Worm (Caenorhabditis elegans) whole organism, early embryonic: Measurements from ENCODE around the gene T04F8.7.

Source experiments
- B0310.2 ChIP-seq: sonication (generic microtip); optimal IDR thresholded peaks from 2 replicates; lab custom pipeline; 2016; ENCODE audit warnings: mild to moderate bottlenecking, missing genetic modification characterization, missing compliant biosample characterization
- F13C5.2 ChIP-seq: sonication (generic microtip); optimal IDR thresholded peaks from 2 replicates; lab custom pipeline; 2017; ENCODE audit warnings: mild to moderate bottlenecking, missing genetic modification characterization, inconsistent platforms, missing compliant biosample characterization
- aly-1 ChIP-seq: sonication (generic microtip); optimal IDR thresholded peaks from 2 replicates; lab custom pipeline; 2016; ENCODE audit warnings: missing genetic modification characterization, missing compliant biosample characterization
- ama-1 ChIP-seq: fragments of 150-350 bp; optimal IDR thresholded peaks from 2 replicates; lab custom pipeline; 2014
- ceh-13 ChIP-seq: fragments of 200-800 bp; sonication (Bioruptor generic); optimal IDR thresholded peaks from 2 replicates; lab custom pipeline; 2018; ENCODE audit warnings: mild to moderate bottlenecking, missing genetic modification characterization, missing compliant biosample characterization
- ceh-36 ChIP-seq: sonication (generic microtip); optimal IDR thresholded peaks from 2 replicates; lab custom pipeline; 2016; ENCODE audit warnings: missing genetic modification characterization, inconsistent platforms, missing compliant biosample characterization
- ets-7 ChIP-seq: sonication (generic microtip); optimal IDR thresholded peaks from 2 replicates; lab custom pipeline; 2016; ENCODE audit warnings: missing genotype, missing genetic modification characterization, missing compliant biosample characterization
- flt-1 ChIP-seq: fragments of 200-800 bp; sonication (Bioruptor generic); IDR thresholded peaks from 2 replicates; pipeline ENCODE4 v1.3.6; 2022; ENCODE audit warnings: missing genetic modification characterization, missing compliant biosample characterization
- hmbx-1 ChIP-seq: sonication (generic microtip); optimal IDR thresholded peaks from 2 replicates; lab custom pipeline; 2016; ENCODE audit warnings: mild to moderate bottlenecking, missing genetic modification characterization, missing compliant biosample characterization
- hmg-4 ChIP-seq: fragments of 200-800 bp; sonication (Bioruptor generic); optimal IDR thresholded peaks from 2 replicates; lab custom pipeline; 2018; ENCODE audit warnings: mild to moderate bottlenecking, missing genetic modification characterization, missing compliant biosample characterization
- hnd-1 ChIP-seq: sonication (generic microtip); optimal IDR thresholded peaks from 2 replicates; lab custom pipeline; 2016; ENCODE audit warnings: missing genetic modification characterization, missing compliant biosample characterization
- pes-1 ChIP-seq: fragments of 200-800 bp; sonication (Bioruptor generic); IDR thresholded peaks from 2 replicates; pipeline ENCODE4 v1.3.6; 2022; ENCODE audit warnings: missing genetic modification reagents, missing genetic modification characterization, missing compliant biosample characterization
- scrt-1 ChIP-seq: fragments of 200-800 bp; sonication (Bioruptor generic); IDR thresholded peaks from 2 replicates; pipeline ENCODE4 v1.3.6; 2022; ENCODE audit warnings: missing genetic modification characterization, missing compliant biosample characterization
- sea-1 ChIP-seq: fragments of 200-800 bp; sonication (Bioruptor generic); conservative IDR thresholded peaks from 2 replicates; pipeline ENCODE4 v1.3.6; 2022; ENCODE audit warnings: missing genetic modification characterization, missing compliant biosample characterization
- tbx-11 ChIP-seq: fragments of 200-800 bp; sonication (Bioruptor generic); IDR thresholded peaks from 2 replicates; pipeline ENCODE4 v1.3.6; 2022; ENCODE audit warnings: missing genetic modification characterization, missing compliant biosample characterization
- tbx-37 ChIP-seq: fragments of 200-800 bp; sonication (Bioruptor generic); conservative IDR thresholded peaks from 2 replicates; pipeline ENCODE4 v1.3.6; 2022; ENCODE audit warnings: missing genetic modification reagents, missing genetic modification characterization, missing compliant biosample characterization
- tra-4 ChIP-seq: sonication (generic microtip); optimal IDR thresholded peaks from 2 replicates; lab custom pipeline; 2017; ENCODE audit warnings: missing genetic modification characterization, missing compliant biosample characterization

T04F8.7 gene

DNA sequence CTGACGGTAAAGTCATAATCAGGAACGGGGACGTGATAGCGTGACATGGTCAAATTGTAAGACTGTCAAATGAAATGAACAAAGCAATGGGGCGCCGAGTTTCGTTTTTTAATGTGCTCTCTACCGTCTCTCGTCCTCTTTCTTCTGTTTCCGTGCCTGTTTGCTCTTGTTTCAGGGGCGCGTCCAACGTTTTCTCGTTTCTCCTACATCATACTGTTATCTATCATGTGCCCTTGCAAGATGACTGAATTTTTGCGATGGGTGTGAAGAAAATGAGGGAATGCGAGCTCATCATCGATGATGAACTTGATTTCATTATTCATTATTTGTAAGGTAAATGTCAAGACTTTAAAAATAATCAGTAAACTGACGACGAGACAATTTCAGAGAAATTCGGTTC is at the start of gene T04F8.7:
Gene T04F8.7 (minus strand): TSS at position 130 of the 400 bp plus-strand sequence.
- TF ChIP-seq hmg-4 (GFP tag; lab: Kevin White, UChicago), result no peak
- no peak for TF ChIP-seq flt-1 (GFP tag; lab: Robert Waterston, UW)
- no peak for TF ChIP-seq sea-1
- TF ChIP-seq F13C5.2 (tag; lab: Kevin White, UChicago), result no peak
- no peak for TF ChIP-seq tbx-11 (GFP tag; lab: Robert Waterston, UW)
- no peak for TF ChIP-seq pes-1
- TF ChIP-seq B0310.2 (tag; lab: Kevin White, UChicago), result no peak
- no peak for TF ChIP-seq hnd-1 (tag; lab: Kevin White, UChicago)
- no peak for TF ChIP-seq hmbx-1
- no peak for TF ChIP-seq ceh-13
- TF ChIP-seq ceh-36 (tag; lab: Kevin White, UChicago), result no peak
- no peak for TF ChIP-seq ama-1 (lab: Kevin White, UChicago)
- no peak for TF ChIP-seq tbx-37 (GFP tag; lab: Robert Waterston, UW)
- no peak for TF ChIP-seq aly-1 (tag; lab: Kevin White, UChicago)
- no peak for TF ChIP-seq scrt-1 (GFP tag; lab: Robert Waterston, UW)
- no peak for TF ChIP-seq tra-4
- no peak for TF ChIP-seq ets-7 (tag; lab: Kevin White, UChicago)

DNA sequence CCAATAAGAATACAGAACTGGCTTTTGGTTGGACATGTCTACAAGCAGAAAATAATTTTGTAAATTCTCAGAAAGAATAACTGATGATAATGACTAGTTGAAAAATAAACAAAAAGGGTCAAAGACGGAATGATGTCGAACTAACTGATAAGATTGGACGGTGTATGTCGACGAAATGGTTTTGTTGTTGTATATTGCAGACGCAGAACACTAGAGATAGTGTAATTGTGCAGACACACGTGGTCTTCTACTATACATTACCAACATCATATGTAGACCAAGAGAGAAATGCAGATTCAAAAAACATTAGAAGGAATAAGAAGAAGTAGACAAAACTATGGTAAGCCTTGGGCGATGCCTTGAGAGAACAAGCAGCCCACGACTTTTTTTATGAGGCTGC is 47.0 kb upstream of the T04F8.7 start, which contains the start of the genes gst-42 and D1053.2:
Gene gst-42 (minus strand): TSS at position 176 of the 400 bp plus-strand sequence.
Gene D1053.2 (plus strand): TSS at position 391 of the 400 bp plus-strand sequence.
- TF ChIP-seq tbx-37 (GFP tag; lab: Robert Waterston, UW) (no peak), ama-1 (lab: Kevin White, UChicago) (no peak), ets-7 (tag; lab: Kevin White, UChicago) (no peak), sea-1 (no peak)

DNA sequence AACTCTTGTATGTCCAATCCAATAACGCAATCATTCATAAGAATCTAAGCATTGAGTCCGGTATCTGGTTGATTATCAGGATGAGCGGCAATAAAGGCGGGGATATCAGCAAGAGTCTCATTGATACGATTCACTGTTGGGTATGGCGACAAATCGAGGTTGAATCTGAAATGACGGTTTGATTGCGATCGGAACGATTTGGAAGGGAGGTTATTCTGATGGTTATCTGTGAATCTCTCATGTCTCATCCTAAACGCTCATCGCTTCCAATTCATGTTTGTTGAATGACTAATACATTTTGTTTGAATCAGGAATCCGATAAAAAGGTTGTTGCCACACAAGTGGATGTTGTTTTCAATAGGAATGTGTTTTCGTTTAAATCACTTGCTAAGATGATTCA is 45.7 kb upstream of the T04F8.7 start:
- no peak for TF ChIP-seq ets-7 (tag; lab: Kevin White, UChicago)
- TF ChIP-seq tra-4, result no peak
- TF ChIP-seq B0310.2 (tag; lab: Kevin White, UChicago), result no peak
- TF ChIP-seq flt-1 (GFP tag; lab: Robert Waterston, UW), result no peak
- TF ChIP-seq pes-1, result no peak
- no peak for TF ChIP-seq ceh-13
- TF ChIP-seq tbx-37 (GFP tag; lab: Robert Waterston, UW), result no peak
- TF ChIP-seq ceh-36 (tag; lab: Kevin White, UChicago), result no peak
- no peak for TF ChIP-seq hmbx-1
- TF ChIP-seq aly-1 (tag; lab: Kevin White, UChicago), result no peak
- TF ChIP-seq hmg-4 (GFP tag; lab: Kevin White, UChicago), result no peak
- TF ChIP-seq hnd-1 (tag; lab: Kevin White, UChicago), result no peak
- no peak for TF ChIP-seq tbx-11 (GFP tag; lab: Robert Waterston, UW)
- TF ChIP-seq F13C5.2 (tag; lab: Kevin White, UChicago), result no peak
- no peak for TF ChIP-seq scrt-1 (GFP tag; lab: Robert Waterston, UW)

DNA sequence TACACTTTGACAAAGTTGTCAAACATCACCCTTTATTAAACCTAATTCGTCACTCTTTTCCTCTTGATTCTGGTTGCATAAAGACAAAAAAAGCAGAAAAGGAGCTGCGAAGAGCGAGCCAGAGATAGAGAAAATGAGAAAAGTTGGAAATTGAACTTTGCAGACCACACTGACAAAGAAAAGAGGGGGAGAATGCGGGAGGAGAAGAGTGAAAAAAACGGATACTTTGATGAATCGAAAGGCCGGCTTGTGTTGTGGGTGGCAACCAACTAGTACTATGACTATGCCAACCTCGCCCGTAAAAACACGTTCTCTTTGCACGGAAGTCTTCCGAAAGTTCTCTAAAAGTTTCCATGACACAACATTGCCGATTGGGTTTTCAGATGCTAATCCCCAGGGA is 44.9 kb upstream of the T04F8.7 start:
- TF ChIP-seq hmbx-1 (no peak), pes-1 (no peak), B0310.2 (tag; lab: Kevin White, UChicago) (no peak), ceh-13 (no peak), flt-1 (GFP tag; lab: Robert Waterston, UW) (no peak), F13C5.2 (tag; lab: Kevin White, UChicago) (no peak), tbx-37 (GFP tag; lab: Robert Waterston, UW) (no peak), ets-7 (tag; lab: Kevin White, UChicago) (no peak), sea-1 (no peak), hnd-1 (tag; lab: Kevin White, UChicago) (no peak)

DNA sequence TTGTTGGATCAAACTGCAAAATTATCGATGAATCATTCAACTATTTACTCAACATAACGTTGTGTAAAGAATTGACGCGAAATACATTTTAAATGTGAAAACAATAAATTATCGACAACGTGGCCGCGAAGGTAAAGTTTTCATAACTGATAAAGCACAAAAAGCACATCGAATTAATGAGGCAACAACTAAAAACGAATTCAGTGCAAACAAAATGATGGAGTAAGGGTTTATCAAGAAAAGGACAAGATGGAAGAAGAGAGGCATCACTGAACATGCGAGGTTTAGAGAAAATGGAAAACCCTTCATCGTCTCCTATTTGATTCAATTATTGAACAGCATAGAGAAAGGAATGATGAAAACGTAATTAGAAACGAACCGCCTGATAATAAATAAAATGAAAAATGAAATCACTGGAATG is 43.0 kb upstream of the T04F8.7 start, which contains the start of gene D1053.4:
Gene D1053.4 (minus strand): TSS at position 20 of the 421 bp plus-strand sequence.
- TF ChIP-seq B0310.2 (tag; lab: Kevin White, UChicago), result no peak
- no peak for TF ChIP-seq hnd-1 (tag; lab: Kevin White, UChicago)
- no peak for TF ChIP-seq ets-7 (tag; lab: Kevin White, UChicago)
- no peak for TF ChIP-seq tra-4
- no peak for TF ChIP-seq tbx-37 (GFP tag; lab: Robert Waterston, UW)

- no peak for TF ChIP-seq ama-1 (lab: Kevin White, UChicago)
- TF ChIP-seq B0310.2 (tag; lab: Kevin White, UChicago), result no peak
- TF ChIP-seq tbx-37 (GFP tag; lab: Robert Waterston, UW), result no peak
These were observed 39.3 kb upstream of the T04F8.7 start for ce11 chrX:11720058-11720457.

DNA sequence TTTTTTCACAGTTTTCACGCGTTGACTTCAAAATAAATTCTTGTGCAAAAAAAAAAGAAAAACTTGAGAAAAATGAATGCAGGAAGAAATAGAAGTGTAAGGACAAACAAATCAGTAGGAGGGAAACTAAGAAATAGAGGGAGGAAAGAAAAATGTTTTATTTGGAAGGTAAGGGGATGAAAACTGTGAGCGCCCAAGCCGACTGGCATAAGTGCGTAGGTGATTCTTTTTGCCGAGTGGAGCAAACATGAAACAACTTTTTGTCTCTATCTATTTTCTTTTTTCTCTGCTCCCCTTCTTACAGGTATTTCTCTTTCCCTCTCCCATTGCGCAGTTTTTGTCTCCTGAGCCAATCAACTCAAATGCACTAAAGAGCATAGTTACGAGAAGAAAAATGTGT is 38.0 kb upstream of the T04F8.7 start:
- TF ChIP-seq ama-1 (lab: Kevin White, UChicago) (no peak), hnd-1 (tag; lab: Kevin White, UChicago) (no peak)

DNA sequence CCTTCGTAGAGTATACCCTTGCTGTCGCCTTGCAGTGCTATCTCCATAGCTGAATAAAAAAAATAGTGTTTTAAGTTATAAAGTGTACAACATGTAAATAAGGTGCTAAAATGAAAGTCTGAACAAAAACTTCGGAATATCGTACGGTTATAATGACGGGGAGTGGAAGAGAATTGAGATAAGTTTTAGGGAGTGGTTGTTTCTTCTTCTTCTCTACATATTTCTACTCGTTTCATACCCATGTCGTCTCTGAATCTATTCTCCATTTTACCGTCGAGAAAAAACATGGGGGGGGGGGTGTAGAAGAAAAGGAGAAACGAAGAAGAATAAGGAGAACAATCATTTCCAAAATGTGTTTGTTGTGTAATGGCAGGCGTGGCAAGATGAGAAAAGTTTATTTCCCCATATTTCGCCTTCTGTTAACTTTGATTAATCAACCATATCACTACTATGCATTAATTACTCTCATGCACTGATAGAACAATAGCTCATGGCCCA is 35.7 kb upstream of the T04F8.7 start, which contains the start of gene C44C10.9:
Gene C44C10.9 (minus strand): TSS at position 51 of the 498 bp plus-strand sequence.
- no peak for TF ChIP-seq B0310.2 (tag; lab: Kevin White, UChicago)
- TF ChIP-seq ceh-36 (tag; lab: Kevin White, UChicago), result no peak
- TF ChIP-seq scrt-1 (GFP tag; lab: Robert Waterston, UW), result no peak
- no peak for TF ChIP-seq hnd-1 (tag; lab: Kevin White, UChicago)
- no peak for TF ChIP-seq tbx-37 (GFP tag; lab: Robert Waterston, UW)
- TF ChIP-seq hmg-4 (GFP tag; lab: Kevin White, UChicago), result no peak
- TF ChIP-seq ama-1 (lab: Kevin White, UChicago), result no peak
- TF ChIP-seq sea-1, result no peak
- TF ChIP-seq F13C5.2 (tag; lab: Kevin White, UChicago), result no peak
- no peak for TF ChIP-seq aly-1 (tag; lab: Kevin White, UChicago)
